Fruit fly (Drosophila melanogaster): ENCODE measurements around the gene CG14985.

Gene CG14985

DNA sequence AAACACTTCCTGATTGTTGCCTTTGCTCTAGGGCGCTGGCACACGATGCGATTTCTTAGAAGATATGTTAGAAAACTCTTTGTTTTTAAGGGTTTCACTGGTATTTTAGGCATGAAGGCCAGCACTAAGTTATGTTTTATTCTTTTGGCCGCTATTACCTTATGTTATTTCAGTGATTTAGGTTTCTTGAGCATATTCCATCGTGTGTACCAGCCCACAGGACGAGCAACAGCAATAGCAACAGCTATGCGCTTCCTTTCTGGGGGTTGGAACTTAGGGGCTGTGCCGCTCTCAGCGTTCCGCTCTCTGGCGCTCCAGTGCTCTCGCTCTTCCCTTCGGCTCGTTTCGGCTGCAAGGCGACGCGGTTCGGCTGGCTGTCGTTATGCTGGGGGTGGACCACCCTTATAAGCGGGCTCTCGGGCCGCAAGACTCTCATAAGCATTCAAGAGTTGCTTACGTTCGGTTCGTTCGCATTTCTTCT lies 19.8 kb upstream of the CG14985 start, which contains the start of gene scrt (continued):
- no peak for TF ChIP-seq CG12942 (GFP tag; optimal IDR thresholded peaks at IDR 0.05)
- TF ChIP-seq gem (tag; optimal IDR thresholded peaks at IDR 0.05) = peak; percentile 86
- no peak for TF ChIP-seq Doc3 (GFP tag; IDR thresholded peaks at IDR 0.05; ENCODE audit: partially characterized antibody)
- no peak for TF ChIP-seq CG7839 (tag; optimal IDR thresholded peaks at IDR 0.05)
- TF ChIP-seq dysf (GFP tag; IDR thresholded peaks at IDR 0.05) = peak; percentile 71
- TF ChIP-seq Nf-YB (GFP tag; optimal IDR thresholded peaks at IDR 0.05) = peak; percentile 9
- TF ChIP-seq Neu2 (GFP tag; optimal IDR thresholded peaks at IDR 0.05; ENCODE audit: borderline replicate concordance) = no peak
- TF ChIP-seq CG11504 (tag; optimal IDR thresholded peaks at IDR 0.05) = peak; percentile 61
- TF ChIP-seq Sry-β (GFP tag; optimal IDR thresholded peaks at IDR 0.05) = no peak
- no peak for TF ChIP-seq CG7357 (GFP tag; IDR thresholded peaks at IDR 0.05)
- peak; percentile 53 for TF ChIP-seq grau (tag; optimal IDR thresholded peaks at IDR 0.05)
- TF ChIP-seq Eip74EF (GFP tag; optimal IDR thresholded peaks at IDR 0.05) = no peak
- peak; percentile 68 for TF ChIP-seq CG16813 (GFP tag; IDR thresholded peaks at IDR 0.05; ENCODE audit: partially characterized antibody)
- peak; percentile 77 for TF ChIP-seq CG4404 (GFP tag; IDR thresholded peaks at IDR 0.05)
- no peak for TF ChIP-seq Stat92E (GFP tag; optimal IDR thresholded peaks at IDR 0.05)
- TF ChIP-seq CG14667 (GFP tag; IDR thresholded peaks at IDR 0.05) = no peak; the same call in 1 of the 2 replicates
- 0 out of 2 replicates have a peak, but pooled peaks have one; percentile 33 for TF ChIP-seq CG17328 (GFP tag; IDR thresholded peaks at IDR 0.05)
- TF ChIP-seq CG30431 (GFP tag; optimal IDR thresholded peaks at IDR 0.05) = peak; percentile 5
- no peak for TF ChIP-seq CrebB (tag; optimal IDR thresholded peaks at IDR 0.05)
- peak; percentile 67; the same call in 1 of the 2 replicates for TF ChIP-seq CG8765 (GFP tag; IDR thresholded peaks at IDR 0.05)
- peak; percentile 59 for TF ChIP-seq CG10267 (tag; optimal IDR thresholded peaks at IDR 0.05)
- TF ChIP-seq sug (tag; optimal IDR thresholded peaks at IDR 0.05) = no peak
- TF ChIP-seq CG2875 (GFP tag; optimal IDR thresholded peaks at IDR 0.05) = no peak
- TF ChIP-seq CG1647 (GFP tag; optimal IDR thresholded peaks at IDR 0.05) = no peak
- TF ChIP-seq Antp (GFP tag; optimal IDR thresholded peaks at IDR 0.05) = peak; percentile 4
- TF ChIP-seq CG14860 (GFP tag; IDR thresholded peaks at IDR 0.05; ENCODE audit: partially characterized antibody) = no peak; the same call in 2 of the 3 replicates
- peak; percentile 37 for TF ChIP-seq CG10147 (GFP tag; optimal IDR thresholded peaks at IDR 0.05)
- no peak for TF ChIP-seq cato (GFP tag; optimal IDR thresholded peaks at IDR 0.05; ENCODE audit: borderline replicate concordance)
- no peak for TF ChIP-seq gfzf (GFP tag; optimal IDR thresholded peaks at IDR 0.05)
- no peak for TF ChIP-seq nau (GFP tag; optimal IDR thresholded peaks at IDR 0.05)
- peak; percentile 32 for TF ChIP-seq NC2β (GFP tag; optimal IDR thresholded peaks at IDR 0.05)
- TF ChIP-seq Nf-YC (tag; optimal IDR thresholded peaks at IDR 0.05) = no peak
- TF ChIP-seq CG12391 (tag; optimal IDR thresholded peaks at IDR 0.05) = peak; percentile 72
- TF ChIP-seq CTCF (GFP tag; optimal IDR thresholded peaks at IDR 0.05) = no peak
- TF ChIP-seq bowl (GFP tag; IDR thresholded peaks at IDR 0.05) = no peak
- TF ChIP-seq ab (GFP tag; optimal IDR thresholded peaks at IDR 0.05) = no peak
- TF ChIP-seq Abd-B (GFP tag; optimal IDR thresholded peaks at IDR 0.05) = no peak
- no peak for TF ChIP-seq CG16779 (GFP tag; IDR thresholded peaks at IDR 0.05)
- peak; percentile 29 for TF ChIP-seq Hand (GFP tag; optimal IDR thresholded peaks at IDR 0.05)
- no peak for TF ChIP-seq z (GFP tag; IDR thresholded peaks at IDR 0.05)
- TF ChIP-seq Mes4 (GFP tag; optimal IDR thresholded peaks at IDR 0.05) = no peak
- peak; percentile 21 for TF ChIP-seq Ets97D (GFP tag; optimal IDR thresholded peaks at IDR 0.05)
- TF ChIP-seq exex (tag; optimal IDR thresholded peaks at IDR 0.05) = no peak
- TF ChIP-seq chinmo (GFP tag; IDR thresholded peaks at IDR 0.05; ENCODE audit: partially characterized antibody) = no peak
- TF ChIP-seq Blimp-1 (GFP tag; optimal IDR thresholded peaks at IDR 0.05) = no peak
- TF ChIP-seq CG31365 (tag; optimal IDR thresholded peaks at IDR 0.05) = no peak
- TF ChIP-seq CG34224 (GFP tag; IDR thresholded peaks at IDR 0.05; ENCODE audit: partially characterized antibody) = peak; percentile 42; the same call in 1 of the 3 replicates
- TF ChIP-seq lab (GFP tag; optimal IDR thresholded peaks at IDR 0.05) = peak; percentile 45
- peak; percentile 59 for TF ChIP-seq HLH4C (GFP tag; IDR thresholded peaks at IDR 0.05; ENCODE audit: partially characterized antibody)

Measured in whole organism, embryonic.